Worm (Caenorhabditis elegans): ENCODE data around the gene tomm-20.

DNA sequence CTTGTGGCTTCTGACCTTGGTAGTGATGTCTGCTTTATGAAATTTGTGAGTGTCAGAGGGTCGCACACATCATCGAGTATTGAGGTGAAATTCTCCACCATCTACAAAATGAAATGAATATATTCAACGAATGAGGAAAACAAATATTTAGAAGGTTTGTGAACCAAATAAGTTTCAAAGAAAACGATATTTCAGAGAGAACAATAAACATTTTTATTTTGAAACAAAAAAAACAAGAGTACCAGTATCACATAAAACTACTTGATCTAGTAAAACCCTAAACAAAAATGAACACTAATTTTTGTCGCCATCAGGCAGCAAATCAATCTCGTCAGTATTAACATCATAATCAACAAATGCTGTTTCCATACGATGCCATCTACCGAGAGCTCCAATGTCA, 26.2 kb downstream of the tomm-20 start, which contains the start of gene R04F11.3:
- TF ChIP-seq blmp-1 (tag; optimal IDR thresholded peaks at IDR 0.05) (no peak), nhr-2 (tag; optimal IDR thresholded peaks at IDR 0.05) (no peak), flh-1 (GFP tag; optimal IDR thresholded peaks at IDR 0.05) (no peak), unc-62 (GFP tag; optimal IDR thresholded peaks at IDR 0.05) (no peak), pha-4 (tag; optimal IDR thresholded peaks at IDR 0.05) (no peak), nhr-237 (tag; optimal IDR thresholded peaks at IDR 0.05) (no peak), snpc-4 (tag; optimal IDR thresholded peaks at IDR 0.05) (no peak), nhr-28 (tag; optimal IDR thresholded peaks at IDR 0.05) (no peak)

All from whole organism, mixed stage, embryonic.